Fruit fly (Drosophila melanogaster): ENCODE results near the gene mbt.

DNA sequence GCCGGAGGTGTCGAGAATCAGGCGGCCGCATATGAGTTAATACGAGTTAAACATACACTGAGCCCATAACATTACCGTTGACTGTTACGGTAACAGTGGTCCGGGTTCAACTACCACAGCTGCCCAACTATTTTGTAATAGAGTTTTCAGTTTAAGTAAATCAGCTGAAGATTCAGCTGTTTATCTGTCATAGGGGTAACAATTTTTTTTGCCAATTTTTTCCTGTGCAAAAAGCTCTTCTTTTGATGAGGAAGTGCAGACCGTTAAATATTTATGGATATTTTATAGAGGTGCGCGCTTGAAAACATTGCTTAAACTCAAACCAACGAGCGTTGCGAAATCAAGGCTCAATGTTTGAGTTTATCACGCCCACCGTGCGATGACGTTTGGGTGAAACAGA lies 28.8 kb upstream of the mbt start:
- no peak for TF ChIP-seq psq (optimal IDR thresholded peaks at IDR 0.05)
- no peak for TF ChIP-seq EcR (GFP tag; optimal IDR thresholded peaks at IDR 0.05)

Data from whole organism.